Worm (Caenorhabditis elegans) whole organism, late embryonic: ENCODE measurements around the gene cdc-73.

ENCODE experiments used
- C08G9.2 ChIP-seq: sonication (generic microtip); optimal IDR thresholded peaks from 2 replicates; lab custom pipeline; 2016; ENCODE audit warnings: mild to moderate bottlenecking, missing genetic modification characterization, moderate library complexity, missing compliant biosample characterization
- K02D7.2 ChIP-seq: sonication (generic microtip); optimal IDR thresholded peaks from 2 replicates; lab custom pipeline; 2017; ENCODE audit warnings: mild to moderate bottlenecking, missing genetic modification characterization, missing compliant biosample characterization
- K09A11.1 ChIP-seq: sonication (generic microtip); optimal IDR thresholded peaks from 2 replicates; lab custom pipeline; 2017; ENCODE audit warnings: antibody characterized with exemption, mild to moderate bottlenecking, missing genetic modification characterization, missing compliant biosample characterization; ENCODE audit not compliant: insufficient read depth
- T23F11.4 ChIP-seq: fragments of 200-800 bp; sonication (Bioruptor generic); optimal IDR thresholded peaks from 2 replicates; lab custom pipeline; 2018; ENCODE audit warnings: mild to moderate bottlenecking, missing genetic modification characterization, missing compliant biosample characterization
- ceh-14 ChIP-seq: sonication (generic microtip); optimal IDR thresholded peaks from 2 replicates; lab custom pipeline; 2016; ENCODE audit warnings: missing genotype, missing genetic modification characterization, missing compliant biosample characterization
- ceh-18 ChIP-seq: sonication (generic microtip); optimal IDR thresholded peaks from 2 replicates; lab custom pipeline; 2016; ENCODE audit warnings: missing genetic modification characterization, missing compliant biosample characterization
- ceh-2 ChIP-seq: sonication (generic microtip); optimal IDR thresholded peaks from 2 replicates; lab custom pipeline; 2016; ENCODE audit warnings: missing genotype, missing genetic modification characterization, missing compliant biosample characterization
- ceh-24 ChIP-seq: sonication (generic microtip); optimal IDR thresholded peaks from 2 replicates; lab custom pipeline; 2016; ENCODE audit warnings: mild to moderate bottlenecking, missing genetic modification characterization, missing compliant biosample characterization
- ceh-30 ChIP-seq: fragments of 150-350 bp; optimal IDR thresholded peaks from 2 replicates; lab custom pipeline; 2014; ENCODE audit warnings: missing biosample characterization, missing genetic modification characterization
- ceh-31 ChIP-seq: sonication (generic microtip); optimal IDR thresholded peaks from 2 replicates; lab custom pipeline; 2016; ENCODE audit warnings: missing genetic modification characterization, missing compliant biosample characterization
- ceh-34 ChIP-seq: sonication (generic microtip); optimal IDR thresholded peaks from 2 replicates; lab custom pipeline; 2016; ENCODE audit warnings: mild to moderate bottlenecking, missing genetic modification characterization, missing compliant biosample characterization
- ceh-48 ChIP-seq: sonication (generic microtip); optimal IDR thresholded peaks from 2 replicates; lab custom pipeline; 2016; ENCODE audit warnings: missing genetic modification characterization, inconsistent platforms, missing compliant biosample characterization
- che-1 ChIP-seq: sonication (generic microtip); optimal IDR thresholded peaks from 2 replicates; lab custom pipeline; 2016; ENCODE audit warnings: mild to moderate bottlenecking, missing genetic modification characterization, missing compliant biosample characterization
- dmd-4 ChIP-seq: sonication (generic microtip); optimal IDR thresholded peaks from 2 replicates; lab custom pipeline; 2016; ENCODE audit warnings: borderline replicate concordance, missing genetic modification characterization, missing compliant biosample characterization
- dve-1 ChIP-seq: sonication (generic microtip); optimal IDR thresholded peaks from 2 replicates; lab custom pipeline; 2017; ENCODE audit warnings: antibody characterized with exemption, mild to moderate bottlenecking, missing genetic modification characterization, missing compliant biosample characterization
- elt-2 ChIP-seq: sonication (generic microtip); optimal IDR thresholded peaks from 2 replicates; lab custom pipeline; 2016; ENCODE audit warnings: missing genetic modification reagents, missing genetic modification characterization, missing compliant biosample characterization
- ets-4 ChIP-seq: sonication (generic microtip); optimal IDR thresholded peaks from 2 replicates; lab custom pipeline; 2016; ENCODE audit warnings: missing genetic modification characterization, missing compliant biosample characterization
- fkh-10 ChIP-seq: fragments of 150-350 bp; optimal IDR thresholded peaks from 2 replicates; lab custom pipeline; 2014; ENCODE audit warnings: missing biosample characterization, missing genetic modification reagents, missing genetic modification characterization
- gmeb-2 ChIP-seq: sonication (generic microtip); optimal IDR thresholded peaks from 2 replicates; lab custom pipeline; 2016; ENCODE audit warnings: missing genetic modification characterization, inconsistent platforms, missing compliant biosample characterization
- madf-2 ChIP-seq: sonication (generic microtip); optimal IDR thresholded peaks from 2 replicates; lab custom pipeline; 2017; ENCODE audit warnings: missing genetic modification characterization, missing compliant biosample characterization
- mec-3 ChIP-seq: sonication (generic microtip); optimal IDR thresholded peaks from 2 replicates; lab custom pipeline; 2016; ENCODE audit warnings: borderline replicate concordance, missing genetic modification characterization, missing compliant biosample characterization
- nfya-1 ChIP-seq: sonication (generic microtip); optimal IDR thresholded peaks from 2 replicates; lab custom pipeline; 2017; ENCODE audit warnings: missing genetic modification characterization, mild to moderate bottlenecking, missing compliant biosample characterization, antibody characterized with exemption, moderate library complexity
- nhr-232 ChIP-seq: sonication (generic microtip); optimal IDR thresholded peaks from 2 replicates; lab custom pipeline; 2016; ENCODE audit warnings: missing genetic modification characterization, missing compliant biosample characterization
- npax-4 ChIP-seq: sonication (generic microtip); optimal IDR thresholded peaks from 2 replicates; lab custom pipeline; 2016; ENCODE audit warnings: missing genetic modification characterization, missing compliant biosample characterization
- odd-2 ChIP-seq: sonication (generic microtip); optimal IDR thresholded peaks from 2 replicates; lab custom pipeline; 2017; ENCODE audit warnings: antibody characterized with exemption, mild to moderate bottlenecking, missing genetic modification characterization, missing compliant biosample characterization
- pag-3 ChIP-seq: sonication (generic microtip); optimal IDR thresholded peaks from 2 replicates; lab custom pipeline; 2016; ENCODE audit warnings: missing compliant biosample characterization, missing genetic modification characterization, borderline replicate concordance
- pax-1 ChIP-seq: fragments of 150-350 bp; optimal IDR thresholded peaks from 2 replicates; lab custom pipeline; 2014; ENCODE audit warnings: missing biosample characterization, missing genetic modification characterization
- pha-2 ChIP-seq: sonication (generic microtip); optimal IDR thresholded peaks from 2 replicates; lab custom pipeline; 2017; ENCODE audit warnings: mild to moderate bottlenecking, missing genetic modification characterization, missing compliant biosample characterization
- pha-4 ChIP-seq: fragments of 150-350 bp; optimal IDR thresholded peaks from 2 replicates; lab custom pipeline; 2018; ENCODE audit warnings: missing biosample characterization, missing genetic modification reagents, missing genetic modification characterization
- pros-1 ChIP-seq: fragments of 150-350 bp; optimal IDR thresholded peaks from 2 replicates; lab custom pipeline; 2014; ENCODE audit warnings: missing biosample characterization, missing genetic modification reagents, missing genetic modification characterization
- ref-2 ChIP-seq: sonication (generic microtip); optimal IDR thresholded peaks from 2 replicates; lab custom pipeline; 2016; ENCODE audit warnings: missing genetic modification characterization, missing compliant biosample characterization
- rnt-1 ChIP-seq: sonication (generic microtip); optimal IDR thresholded peaks from 2 replicates; lab custom pipeline; 2016; ENCODE audit warnings: missing genetic modification characterization, missing compliant biosample characterization
- tbx-2 ChIP-seq: sonication (generic microtip); optimal IDR thresholded peaks from 2 replicates; lab custom pipeline; 2016; ENCODE audit warnings: missing genetic modification characterization, missing compliant biosample characterization
- ttx-3 ChIP-seq: sonication (generic microtip); optimal IDR thresholded peaks from 2 replicates; lab custom pipeline; 2016; ENCODE audit warnings: missing genetic modification reagents, missing genetic modification characterization, missing compliant biosample characterization
- unc-3 ChIP-seq, 2 experiments: fragments of 200-800 bp in 1 of 2; sonication (Bioruptor generic) in 1 of 2; sonication (generic microtip) in 1 of 2; conservative IDR thresholded peaks in 1 of 2; optimal IDR thresholded peaks in 1 of 2; 2 replicates each; pipeline versions ENCODE4 v1.3.6 to Lab custom; 2016 to 2022; ENCODE audit warnings: missing compliant biosample characterization in 2 of 2, missing genetic modification characterization in 2 of 2, missing genetic modification reagents in 1 of 2
- unc-42 ChIP-seq: sonication (generic microtip); optimal IDR thresholded peaks from 2 replicates; lab custom pipeline; 2016; ENCODE audit warnings: missing genotype, missing genetic modification characterization, missing compliant biosample characterization
- unc-55 ChIP-seq: sonication (generic microtip); optimal IDR thresholded peaks from 2 replicates; lab custom pipeline; 2017; ENCODE audit warnings: missing biosample characterization, missing genetic modification reagents, missing genetic modification characterization
- unc-86 ChIP-seq: sonication (generic microtip); optimal IDR thresholded peaks from 2 replicates; lab custom pipeline; 2016; ENCODE audit warnings: missing genetic modification characterization, missing compliant biosample characterization
- zip-5 ChIP-seq: sonication (generic microtip); optimal IDR thresholded peaks from 2 replicates; lab custom pipeline; 2016; ENCODE audit warnings: missing genetic modification characterization, missing compliant biosample characterization

cdc-73 gene

DNA sequence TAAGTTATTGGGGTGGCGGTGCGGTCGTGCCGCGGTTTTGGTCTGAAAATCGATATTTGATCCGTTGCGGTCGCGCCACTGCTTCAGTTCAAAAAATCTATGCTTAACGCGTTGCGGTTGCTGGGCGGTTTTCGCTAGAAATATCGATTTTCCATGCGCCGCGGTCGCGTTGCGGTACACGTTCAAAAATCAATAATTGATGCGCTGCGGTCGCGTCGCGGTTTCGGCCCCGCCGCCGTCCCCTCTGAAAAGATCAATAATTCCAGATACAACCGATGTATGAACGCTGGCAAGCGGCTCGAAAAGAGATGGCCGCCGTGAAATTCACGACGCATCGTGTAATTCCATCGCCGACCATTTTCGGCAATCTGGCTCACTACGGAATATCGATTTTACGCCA, 1.4 kb upstream of the cdc-73 start:
- TF ChIP-seq unc-3 (GFP tag; conservative IDR thresholded peaks at IDR 0.05; lab: Robert Waterston, UW) (no peak), unc-3 (tag; optimal IDR thresholded peaks at IDR 0.05; lab: Kevin White, UChicago) (no peak), odd-2 (tag; lab: Kevin White, UChicago) (no peak), ceh-48 (tag; lab: Kevin White, UChicago) (no peak), ets-4 (tag; lab: Kevin White, UChicago) (no peak)

DNA sequence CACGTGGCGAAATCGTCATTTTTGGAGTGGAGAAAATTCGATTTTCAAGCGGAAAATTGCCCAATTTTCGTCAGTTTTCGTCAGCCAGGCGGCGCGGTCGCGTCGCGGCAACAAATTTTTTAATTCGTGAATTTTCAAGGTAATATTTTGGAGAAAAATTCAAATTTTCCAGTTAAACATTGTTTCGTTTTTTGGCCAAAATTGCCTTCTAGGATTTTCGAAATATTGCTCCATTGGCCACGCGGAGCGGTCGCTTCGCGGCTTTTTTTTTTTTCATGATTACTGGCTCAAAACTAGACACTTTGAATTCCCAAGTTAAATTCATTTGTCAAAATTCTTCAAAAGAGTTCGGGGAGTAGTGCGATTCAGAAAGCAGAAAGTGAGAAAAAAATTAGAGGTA, 5.3 kb downstream of the cdc-73 start:
- TF ChIP-seq fkh-10, result no peak
- no peak for TF ChIP-seq npax-4 (tag; lab: Kevin White, UChicago)
- TF ChIP-seq dmd-4, result no peak
- no peak for TF ChIP-seq che-1 (tag; lab: Kevin White, UChicago)
- no peak for TF ChIP-seq zip-5 (tag; lab: Kevin White, UChicago)
- no peak for TF ChIP-seq ttx-3 (tag; lab: Kevin White, UChicago)
- no peak for TF ChIP-seq T23F11.4
- no peak for TF ChIP-seq nhr-232 (tag; lab: Kevin White, UChicago)
- no peak for TF ChIP-seq ceh-31 (tag; lab: Kevin White, UChicago)
- TF ChIP-seq ceh-2 (tag; lab: Kevin White, UChicago), result no peak
- TF ChIP-seq K09A11.1 (tag; lab: Kevin White, UChicago), result no peak
- no peak for TF ChIP-seq ceh-24 (tag; lab: Kevin White, UChicago)
- TF ChIP-seq gmeb-2 (tag; lab: Kevin White, UChicago), result no peak

DNA sequence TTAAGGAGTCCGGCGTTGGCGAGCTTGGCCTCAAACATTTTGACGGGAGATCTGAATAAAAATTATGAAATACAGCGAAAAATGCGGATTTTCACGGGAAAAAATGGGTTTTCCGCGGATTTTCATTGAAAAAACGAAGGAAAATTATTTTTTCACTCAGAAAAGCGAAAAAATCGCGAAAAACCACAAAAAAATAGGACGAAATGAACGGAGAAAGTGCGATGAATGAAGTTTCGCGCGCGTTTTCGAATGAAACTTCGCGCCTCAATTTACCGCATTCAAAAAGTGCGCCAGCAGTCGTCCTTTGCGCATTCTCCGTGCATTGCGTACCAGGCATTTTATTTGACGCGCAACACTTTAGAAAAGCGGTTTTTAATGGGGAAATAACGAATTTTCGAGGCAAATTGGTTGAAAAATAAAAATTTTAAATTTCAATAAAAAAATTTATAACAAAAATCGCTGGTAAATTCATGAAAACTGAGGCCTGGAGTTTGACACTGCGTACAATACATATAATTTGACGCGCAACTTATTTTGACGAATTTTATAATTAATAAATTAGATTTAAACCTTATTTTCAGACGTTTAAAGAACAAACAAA, 7.1 kb downstream of the cdc-73 start, which contains the start of gene pcn-1:
Gene pcn-1, minus strand, starts transcription at position 51 of the 601 bp plus-strand sequence.
- TF ChIP-seq elt-2 (tag; lab: Kevin White, UChicago) (peak; percentile 58), unc-42 (tag; lab: Kevin White, UChicago) (peak; percentile 65), tbx-2 (tag; lab: Kevin White, UChicago) (peak; percentile 62), ceh-30 (tag; lab: Kevin White, UChicago) (peak; percentile 75), K09A11.1 (tag; lab: Kevin White, UChicago) (peak; percentile 31), ttx-3 (tag; lab: Kevin White, UChicago) (peak; percentile 21), ref-2 (tag; lab: Kevin White, UChicago) (peak; percentile 25), ceh-34 (tag; lab: Kevin White, UChicago) (peak; percentile 53), ceh-31 (tag; lab: Kevin White, UChicago) (peak; percentile 69), K02D7.2 (tag; lab: Kevin White, UChicago) (no peak), C08G9.2 (tag; lab: Kevin White, UChicago) (peak; percentile 7), pha-4 (tag; lab: Kevin White, UChicago) (no peak), ceh-14 (tag; lab: Kevin White, UChicago) (peak; percentile 50), nfya-1 (tag; lab: Kevin White, UChicago) (peak; percentile 62), dve-1 (tag; lab: Kevin White, UChicago) (peak; percentile 28), pax-1 (tag; lab: Kevin White, UChicago) (no peak), npax-4 (tag; lab: Kevin White, UChicago) (no peak), madf-2 (tag; lab: Kevin White, UChicago) (peak; percentile 71), T23F11.4 (peak; percentile 38), mec-3 (tag; lab: Kevin White, UChicago) (no peak), unc-86 (tag; lab: Kevin White, UChicago) (peak; percentile 49), pag-3 (tag; lab: Kevin White, UChicago) (no peak), rnt-1 (no peak), unc-55 (GFP tag; lab: Kevin White, UChicago) (peak; percentile 34), che-1 (tag; lab: Kevin White, UChicago) (peak; percentile 12), pros-1 (tag; lab: Kevin White, UChicago) (peak; percentile 40), ceh-18 (tag; lab: Kevin White, UChicago) (peak; percentile 51), nhr-232 (tag; lab: Kevin White, UChicago) (no peak), pha-2 (peak; percentile 53)
